Worm (Caenorhabditis elegans) whole organism, mixed stage, embryonic: ENCODE results near the gene F41B4.1.

Experiments used
- lin-13 ChIP-seq: fragments of 150-350 bp; optimal IDR thresholded peaks from 2 replicates; lab custom pipeline; 2014; ENCODE audit warnings: missing biosample characterization, missing genetic modification characterization
- snpc-4 ChIP-seq: fragments of 150-350 bp; optimal IDR thresholded peaks from 2 replicates; lab custom pipeline; 2014; ENCODE audit warnings: missing biosample characterization, missing genetic modification characterization

DNA sequence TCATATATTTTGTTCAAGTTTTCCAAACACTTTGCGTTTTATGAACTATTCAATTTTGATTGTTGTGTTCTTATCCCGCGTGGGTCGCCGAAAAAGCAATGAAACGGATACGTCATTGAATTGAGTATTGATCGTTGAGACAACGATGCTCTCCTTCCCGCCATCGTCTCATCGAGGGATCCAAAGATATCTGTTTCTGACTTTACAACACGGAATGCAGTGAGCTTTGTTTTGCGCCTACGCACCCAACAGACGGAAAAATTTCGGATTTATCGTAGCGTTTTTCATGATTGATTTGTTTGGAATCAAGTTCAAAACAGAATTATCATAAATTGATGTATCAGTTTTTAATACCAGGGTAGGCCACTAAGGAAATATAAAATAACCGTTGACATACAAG, 3.1 kb downstream of the F41B4.1 start:
- no peak for TF ChIP-seq snpc-4 (tag; lab: Kevin White, UChicago)
- no peak for TF ChIP-seq lin-13 (tag; lab: Kevin White, UChicago)
